Worm (Caenorhabditis elegans): ENCODE measurements around the gene hil-3.

DNA sequence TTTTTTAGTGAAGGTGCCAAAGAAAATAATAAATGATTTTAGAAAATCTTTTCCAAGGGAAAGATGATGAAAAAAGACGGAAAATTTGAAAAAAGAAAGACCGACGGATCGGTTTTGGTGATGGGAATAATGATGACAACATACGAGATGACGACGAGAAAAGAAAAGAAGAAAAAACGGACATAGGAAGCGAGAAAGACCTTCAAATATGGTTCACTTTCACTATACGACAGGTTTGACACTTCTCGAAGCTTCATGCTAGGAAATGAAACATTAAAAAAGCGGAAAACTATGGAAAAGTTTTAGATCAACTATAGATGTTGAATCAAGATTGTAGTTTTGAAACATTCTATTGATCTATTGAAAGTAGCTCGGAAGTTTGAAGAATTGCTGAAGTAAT is 41.2 kb downstream of the hil-3 start:
- TF ChIP-seq cog-1 (tag; optimal IDR thresholded peaks at IDR 0.05) = no peak
- no peak for TF ChIP-seq med-1 (GFP tag; optimal IDR thresholded peaks at IDR 0.05; ENCODE audit: insufficient read depth)
- no peak for TF ChIP-seq flt-1 (GFP tag; IDR thresholded peaks at IDR 0.05)
- TF ChIP-seq ztf-29 (GFP tag; IDR thresholded peaks at IDR 0.05) = no peak

All from whole organism, midembryonic.